Worm (Caenorhabditis elegans) whole organism, midembryonic: ENCODE results near the gene abhd-5.2.

Source experiments
- klf-2 ChIP-seq: fragments of 200-800 bp; sonication (Bioruptor generic); conservative IDR thresholded peaks from 2 replicates; pipeline ENCODE4 v1.3.6; 2022; ENCODE audit warnings: missing genetic modification reagents, missing genetic modification characterization, missing compliant biosample characterization
- med-1 ChIP-seq: sonication (generic microtip); optimal IDR thresholded peaks from 2 replicates; lab custom pipeline; 2017; ENCODE audit warnings: missing genetic modification characterization, mild to moderate bottlenecking, missing compliant biosample characterization, antibody characterized with exemption, missing genetic modification reagents; ENCODE audit not compliant: insufficient read depth
- ztf-23 ChIP-seq: fragments of 200-800 bp; sonication (Bioruptor generic); IDR thresholded peaks from 2 replicates; pipeline ENCODE4 v1.3.6; 2022; ENCODE audit warnings: missing genetic modification reagents, missing genetic modification characterization, missing compliant biosample characterization

- TF ChIP-seq med-1 = no peak
- TF ChIP-seq klf-2 (GFP tag; lab: Robert Waterston, UW) = no peak
- TF ChIP-seq ztf-23 (GFP tag; lab: Robert Waterston, UW) = no peak
These were observed 45.0 kb downstream of the abhd-5.2 start, which contains the start of gene ugt-12 for ce11 chrV:4889477-4889876.
